Fruit fly (Drosophila melanogaster) whole organism, prepupa: ENCODE measurements around the gene Atf3.

ENCODE experiments used
- Blimp-1 ChIP-seq: fragments of 200-800 bp; sonication (Bioruptor generic); optimal IDR thresholded peaks from 3 replicates; lab custom pipeline; 2017; ENCODE audit warnings: missing biosample characterization, missing genetic modification characterization, mild to moderate bottlenecking, moderate library complexity, missing genetic modification reagents
- CG11294 ChIP-seq: fragments of 200-800 bp; sonication (Bioruptor generic); IDR thresholded peaks from 2 replicates; pipeline ENCODE4 v1.3.6; 2022; ENCODE audit warnings: missing biosample characterization, missing genetic modification characterization
- CG11762 ChIP-seq: fragments of 200-800 bp; sonication (Bioruptor generic); optimal IDR thresholded peaks from 3 replicates; lab custom pipeline; 2016; ENCODE audit warnings: missing biosample characterization, missing genetic modification characterization; ENCODE audit not compliant: insufficient read depth
- CG11902 ChIP-seq: fragments of 200-800 bp; sonication (Bioruptor generic); optimal IDR thresholded peaks from 3 replicates; lab custom pipeline; 2016; ENCODE audit warnings: missing biosample characterization, missing genetic modification characterization
- CG15336 ChIP-seq: fragments of 200-800 bp; sonication (Bioruptor generic); IDR thresholded peaks from 2 replicates; pipeline ENCODE4 v1.3.6; 2022; ENCODE audit warnings: missing biosample characterization, missing genetic modification characterization
- CG1621 ChIP-seq: fragments of 200-800 bp; sonication (Bioruptor generic); optimal IDR thresholded peaks from 3 replicates; lab custom pipeline; 2018; ENCODE audit warnings: missing biosample characterization, mild to moderate bottlenecking, missing genetic modification characterization
- CG16779 ChIP-seq: fragments of 200-800 bp; sonication (Bioruptor generic); optimal IDR thresholded peaks from 3 replicates; lab custom pipeline; 2017; ENCODE audit warnings: missing biosample characterization, mild to moderate bottlenecking, missing genetic modification characterization
- CG31627 ChIP-seq: fragments of 200-800 bp; sonication (Bioruptor generic); optimal IDR thresholded peaks from 3 replicates; lab custom pipeline; 2016; ENCODE audit warnings: missing biosample characterization, missing genetic modification characterization
- CG32006 ChIP-seq: fragments of 200-800 bp; sonication (Bioruptor generic); optimal IDR thresholded peaks from 3 replicates; lab custom pipeline; 2017; ENCODE audit warnings: missing biosample characterization, mild to moderate bottlenecking, missing genetic modification characterization
- CG34406 ChIP-seq: fragments of 200-800 bp; sonication (Bioruptor generic); optimal IDR thresholded peaks from 3 replicates; lab custom pipeline; 2016; ENCODE audit warnings: missing biosample characterization, missing genetic modification characterization
- CG3919 ChIP-seq: fragments of 200-800 bp; sonication (Bioruptor generic); optimal IDR thresholded peaks from 3 replicates; lab custom pipeline; 2016; ENCODE audit warnings: missing biosample characterization, missing genetic modification characterization
- CG4318 ChIP-seq: fragments of 200-800 bp; sonication (Bioruptor generic); optimal IDR thresholded peaks from 3 replicates; lab custom pipeline; 2017; ENCODE audit warnings: missing biosample characterization, mild to moderate bottlenecking, missing genetic modification characterization
- CG6163 ChIP-seq: fragments of 200-800 bp; sonication (Bioruptor generic); IDR thresholded peaks from 3 replicates; pipeline ENCODE4 v1.3.6; 2022; ENCODE audit warnings: missing biosample characterization, missing genetic modification characterization
- CG6276 ChIP-seq: fragments of 200-800 bp; sonication (Bioruptor generic); optimal IDR thresholded peaks from 2 replicates; lab custom pipeline; 2017; ENCODE audit warnings: missing biosample characterization, mild to moderate bottlenecking, missing genetic modification characterization
- CG6854 ChIP-seq: fragments of 200-800 bp; sonication (Bioruptor generic); optimal IDR thresholded peaks from 2 replicates; lab custom pipeline; 2017; ENCODE audit warnings: missing biosample characterization, mild to moderate bottlenecking, missing genetic modification characterization
- CG9139 ChIP-seq: fragments of 200-800 bp; sonication (Bioruptor generic); optimal IDR thresholded peaks from 3 replicates; lab custom pipeline; 2017; ENCODE audit warnings: missing biosample characterization, mild to moderate bottlenecking, missing genetic modification characterization
- Eip75B ChIP-seq: fragments of 200-800 bp; sonication (Bioruptor generic); optimal IDR thresholded peaks from 3 replicates; lab custom pipeline; 2016; ENCODE audit warnings: missing biosample characterization, missing genetic modification characterization
- Eip93F ChIP-seq: fragments of 200-800 bp; sonication (Bioruptor generic); optimal IDR thresholded peaks from 2 replicates; lab custom pipeline; 2016; ENCODE audit warnings: missing biosample characterization, mild to moderate bottlenecking, missing genetic modification characterization
- Ets21C ChIP-seq: fragments of 200-800 bp; sonication (Bioruptor generic); optimal IDR thresholded peaks from 3 replicates; lab custom pipeline; 2016; ENCODE audit warnings: missing biosample characterization, missing genetic modification characterization
- Ets96B ChIP-seq: fragments of 200-800 bp; optimal IDR thresholded peaks from 2 replicates; lab custom pipeline; 2019; ENCODE audit warnings: missing biosample characterization, mild to moderate bottlenecking, missing genetic modification characterization, moderate library complexity
- Gug ChIP-seq: fragments of 200-800 bp; sonication (Bioruptor generic); IDR thresholded peaks from 2 replicates; pipeline ENCODE4 v1.3.6; 2022; ENCODE audit warnings: missing biosample characterization, missing genetic modification characterization
- Hr38 ChIP-seq: sonication (Bioruptor generic); optimal IDR thresholded peaks from 2 replicates; lab custom pipeline; 2016; ENCODE audit warnings: missing biosample characterization, missing genetic modification characterization
- Hr39 ChIP-seq: fragments of 200-800 bp; sonication (Bioruptor generic); optimal IDR thresholded peaks from 2 replicates; lab custom pipeline; 2016; ENCODE audit warnings: missing biosample characterization, missing genetic modification characterization
- Hr4 ChIP-seq: fragments of 200-800 bp; sonication (Bioruptor generic); optimal IDR thresholded peaks from 3 replicates; lab custom pipeline; 2016; ENCODE audit warnings: missing biosample characterization, missing genetic modification characterization
- Lpt ChIP-seq: fragments of 200-800 bp; sonication (Bioruptor generic); optimal IDR thresholded peaks from 3 replicates; lab custom pipeline; 2016; ENCODE audit warnings: missing biosample characterization, missing genetic modification characterization
- Met ChIP-seq: fragments of 200-800 bp; sonication (Bioruptor generic); optimal IDR thresholded peaks from 3 replicates; lab custom pipeline; 2016; ENCODE audit warnings: missing biosample characterization, missing genetic modification characterization
- Smox ChIP-seq: fragments of 200-800 bp; sonication (Bioruptor generic); optimal IDR thresholded peaks from 3 replicates; lab custom pipeline; 2016; ENCODE audit warnings: missing biosample characterization, missing genetic modification characterization
- Sox14 ChIP-seq: fragments of 200-800 bp; sonication (Bioruptor generic); optimal IDR thresholded peaks from 3 replicates; lab custom pipeline; 2016; ENCODE audit warnings: missing biosample characterization, missing genetic modification characterization
- Sox15 ChIP-seq: fragments of 200-800 bp; sonication (Bioruptor generic); optimal IDR thresholded peaks from 3 replicates; lab custom pipeline; 2016; ENCODE audit warnings: missing biosample characterization, missing genetic modification characterization
- achi ChIP-seq: fragments of 200-800 bp; sonication (Bioruptor generic); optimal IDR thresholded peaks from 3 replicates; lab custom pipeline; 2016; ENCODE audit warnings: missing biosample characterization, missing genetic modification characterization
- acj6 ChIP-seq: fragments of 200-800 bp; sonication (Bioruptor generic); optimal IDR thresholded peaks from 3 replicates; lab custom pipeline; 2016; ENCODE audit warnings: missing biosample characterization, missing genetic modification characterization
- cyc ChIP-seq: fragments of 200-800 bp; sonication (Bioruptor generic); optimal IDR thresholded peaks from 3 replicates; lab custom pipeline; 2016; ENCODE audit warnings: missing biosample characterization, missing genetic modification characterization
- dac ChIP-seq: fragments of 200-800 bp; sonication (Bioruptor generic); optimal IDR thresholded peaks from 2 replicates; lab custom pipeline; 2017; ENCODE audit warnings: missing biosample characterization, mild to moderate bottlenecking, missing genetic modification characterization
- eg ChIP-seq: fragments of 200-800 bp; sonication (Bioruptor generic); IDR thresholded peaks from 3 replicates; pipeline ENCODE4 v1.3.6; 2022; ENCODE audit warnings: missing biosample characterization, missing genetic modification characterization
- fd59A ChIP-seq: fragments of 200-800 bp; sonication (Bioruptor generic); optimal IDR thresholded peaks from 2 replicates; lab custom pipeline; 2017; ENCODE audit warnings: missing biosample characterization, mild to moderate bottlenecking, missing genetic modification characterization, missing genetic modification reagents
- fd85E ChIP-seq: fragments of 200-800 bp; sonication (Bioruptor generic); optimal IDR thresholded peaks from 3 replicates; lab custom pipeline; 2016; ENCODE audit warnings: missing biosample characterization, missing genetic modification characterization
- fkh ChIP-seq: fragments of 200-800 bp; sonication (Bioruptor generic); optimal IDR thresholded peaks from 3 replicates; lab custom pipeline; 2017; ENCODE audit warnings: missing biosample characterization, mild to moderate bottlenecking, missing genetic modification characterization, moderate library complexity
- lz ChIP-seq: fragments of 200-800 bp; sonication (Bioruptor generic); optimal IDR thresholded peaks from 3 replicates; lab custom pipeline; 2016; ENCODE audit warnings: missing biosample characterization, missing genetic modification characterization
- net ChIP-seq: fragments of 200-800 bp; sonication (Bioruptor generic); optimal IDR thresholded peaks from 3 replicates; lab custom pipeline; 2016; ENCODE audit warnings: missing biosample characterization, missing genetic modification characterization
- pdm3 ChIP-seq: fragments of 200-800 bp; sonication (Bioruptor generic); optimal IDR thresholded peaks from 3 replicates; lab custom pipeline; 2016; ENCODE audit warnings: missing biosample characterization, missing genetic modification characterization
- salr ChIP-seq, 2 experiments: fragments of 200-800 bp; sonication (Bioruptor generic); optimal IDR thresholded peaks; 3 replicates each; lab custom pipeline; 2016 to 2018; ENCODE audit warnings: missing biosample characterization in 2 of 2, missing genetic modification characterization in 2 of 2, mild to moderate bottlenecking in 1 of 2
- spab ChIP-seq: fragments of 200-800 bp; sonication (Bioruptor generic); optimal IDR thresholded peaks from 2 replicates; lab custom pipeline; 2017; ENCODE audit warnings: missing biosample characterization, mild to moderate bottlenecking, missing genetic modification characterization, missing genetic modification reagents
- svp ChIP-seq: fragments of 200-800 bp; sonication (Bioruptor generic); peaks from one replicate; lab custom pipeline; 2016; ENCODE audit warnings: missing biosample characterization, missing genetic modification characterization
- topi ChIP-seq: fragments of 200-800 bp; sonication (Bioruptor generic); optimal IDR thresholded peaks from 3 replicates; lab custom pipeline; 2016; ENCODE audit warnings: missing biosample characterization, missing genetic modification characterization
- vri ChIP-seq: fragments of 200-800 bp; sonication (Bioruptor generic); optimal IDR thresholded peaks from 3 replicates; lab custom pipeline; 2016; ENCODE audit warnings: missing biosample characterization, mild to moderate bottlenecking, missing genetic modification characterization

Gene Atf3

dm6 chrX:1276757-1277527 is 1.9 kb upstream of the Atf3 start (continued):
- TF ChIP-seq Eip93F (GFP tag; lab: Kevin White, UChicago) (peak; percentile 59), CG11762 (GFP tag; lab: Kevin White, UChicago) (peak; percentile 91), topi (GFP tag; lab: Kevin White, UChicago) (peak; percentile 91), fkh (peak; percentile 9), cyc (GFP tag; lab: Kevin White, UChicago) (peak; percentile 94), CG6163 (GFP tag; lab: Robert Waterston, UW) (peak; percentile 97), lz (peak; percentile 93), CG15336 (GFP tag; lab: Robert Waterston, UW) (peak; percentile 98), CG31627 (GFP tag; lab: Kevin White, UChicago) (peak; percentile 94), fd85E (peak; percentile 73), CG6854 (GFP tag; lab: Kevin White, UChicago) (peak; percentile 73), Smox (GFP tag; lab: Kevin White, UChicago) (peak; percentile 89), achi (GFP tag; lab: Kevin White, UChicago) (peak; percentile 94), salr (GFP tag; optimal IDR thresholded peaks at IDR 0.05; lab: Kevin White, UChicago) (peak; percentile 80 to 94), Eip75B (peak; percentile 93), dac (GFP tag; lab: Kevin White, UChicago) (peak; percentile 98), pdm3 (peak; percentile 96), net (peak; percentile 98), vri (GFP tag; lab: Kevin White, UChicago) (peak; percentile 84), acj6 (GFP tag; lab: Kevin White, UChicago) (peak; percentile 96), CG3919 (GFP tag; lab: Kevin White, UChicago) (peak; percentile 97), Hr4 (GFP tag; lab: Kevin White, UChicago) (peak; percentile 98), Ets21C (GFP tag; lab: Kevin White, UChicago) (peak; percentile 87), CG4318 (GFP tag; lab: Kevin White, UChicago) (peak; percentile 97), svp (GFP tag; lab: Kevin White, UChicago) (peak; percentile 99), Sox14 (GFP tag; lab: Kevin White, UChicago) (peak; percentile 95), Met (peak; percentile 94), CG32006 (GFP tag; lab: Kevin White, UChicago) (peak; percentile 99), CG11902 (peak; percentile 92), CG11294 (peak; percentile 97), CG34406 (peak; percentile 94), CG6276 (GFP tag; lab: Kevin White, UChicago) (peak; percentile 97), Lpt (GFP tag; lab: Kevin White, UChicago) (peak; percentile 96), CG1621 (tag; lab: Kevin White, UChicago) (peak; percentile 89), CG16779 (tag; lab: Kevin White, UChicago) (peak; percentile 90), spab (GFP tag; lab: Kevin White, UChicago) (peak; percentile 88), Blimp-1 (GFP tag; lab: Kevin White, UChicago) (no peak), Gug (GFP tag; lab: Robert Waterston, UW) (peak; percentile 97)

DNA sequence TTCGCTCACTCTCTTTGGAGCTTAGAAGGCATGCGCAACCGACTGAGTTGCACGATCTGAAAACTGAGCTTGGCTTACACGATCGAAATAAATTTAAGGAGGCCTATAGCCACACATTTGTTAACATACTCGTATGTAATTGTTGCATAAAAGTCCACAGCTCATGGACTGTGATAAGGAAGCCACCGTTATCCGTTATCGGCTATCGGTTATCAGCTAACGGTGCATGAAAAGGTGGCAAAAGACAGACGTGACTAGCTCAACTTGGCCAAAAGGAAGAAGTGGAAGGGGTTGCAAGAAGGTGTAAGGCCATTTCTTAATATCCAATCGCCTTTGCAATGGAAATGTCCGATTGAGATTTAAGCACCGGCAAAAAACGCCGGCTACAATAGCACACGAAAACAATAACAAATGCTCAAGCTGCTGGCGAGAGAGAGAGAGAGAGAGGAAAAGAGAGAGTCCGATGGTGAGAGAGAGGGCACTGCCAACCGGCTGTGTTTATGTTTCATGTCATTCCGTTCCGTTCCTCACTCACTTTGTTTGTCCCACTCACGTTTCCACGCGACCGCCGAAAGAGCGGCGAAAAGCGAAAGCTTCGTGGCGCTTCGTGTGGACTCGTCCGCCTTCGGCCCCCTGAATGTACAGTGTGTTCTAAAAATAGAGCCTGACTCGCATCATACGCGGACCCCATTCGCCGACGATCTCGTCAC is 1.1 kb upstream of the Atf3 start:
- TF ChIP-seq CG9139 = no peak
- peak; percentile 99 for TF ChIP-seq Blimp-1 (GFP tag; lab: Kevin White, UChicago)
- peak; percentile 8; the same call in 2 of the 3 replicates for TF ChIP-seq CG6163 (GFP tag; lab: Robert Waterston, UW)
- TF ChIP-seq fkh = peak; percentile 82
- peak; percentile 6; the same call in 1 of the 3 replicates for TF ChIP-seq eg (GFP tag; lab: Robert Waterston, UW)
- no peak for TF ChIP-seq Hr39
- no peak for TF ChIP-seq acj6 (GFP tag; lab: Kevin White, UChicago)
- TF ChIP-seq Sox15 (GFP tag; lab: Kevin White, UChicago) = no peak
- TF ChIP-seq CG34406 = no peak
- TF ChIP-seq Eip75B = no peak
- no peak for TF ChIP-seq fd59A (GFP tag; lab: Kevin White, UChicago)
- no peak for TF ChIP-seq Ets21C (GFP tag; lab: Kevin White, UChicago)
- no peak for TF ChIP-seq Ets96B
- no peak for TF ChIP-seq CG11762 (GFP tag; lab: Kevin White, UChicago)
- peak; percentile 38 for TF ChIP-seq svp (GFP tag; lab: Kevin White, UChicago)
- TF ChIP-seq CG15336 (GFP tag; lab: Robert Waterston, UW) = no peak
- no peak for TF ChIP-seq Hr38 (GFP tag; lab: Kevin White, UChicago)
- peak; percentile 32 for TF ChIP-seq CG6854 (GFP tag; lab: Kevin White, UChicago)
- TF ChIP-seq Hr4 (GFP tag; lab: Kevin White, UChicago) = no peak
